Fruit fly (Drosophila melanogaster) whole organism, embryonic: ENCODE data around the gene Tti1.

Experiments used
- Ada2b ChIP-seq: fragments of 200-800 bp; sonication (Bioruptor generic); IDR thresholded peaks from 2 replicates; pipeline ENCODE4 v1.3.6; 2022; ENCODE audit warnings: missing biosample characterization, missing genetic modification characterization
- Aef1 ChIP-seq: fragments of 200-800 bp; sonication (Bioruptor generic); IDR thresholded peaks from 3 replicates; pipeline ENCODE4 v1.3.6; 2022; ENCODE audit warnings: missing biosample characterization, missing genetic modification characterization
- B-H1 ChIP-seq: fragments of 200-800 bp; sonication (Bioruptor generic); IDR thresholded peaks from 3 replicates; pipeline ENCODE4 v1.3.6; 2022; ENCODE audit warnings: missing biosample characterization, missing genetic modification characterization
- Bdp1 ChIP-seq: fragments of 200-800 bp; sonication (Bioruptor generic); optimal IDR thresholded peaks from 3 replicates; lab custom pipeline; 2016; ENCODE audit warnings: missing biosample characterization, missing genetic modification characterization
- CG10565 ChIP-seq: fragments of 200-800 bp; sonication (Bioruptor generic); optimal IDR thresholded peaks from 3 replicates; lab custom pipeline; 2016; ENCODE audit warnings: missing biosample characterization, mild to moderate bottlenecking, missing genetic modification characterization
- CG11398 ChIP-seq: fragments of 200-800 bp; sonication (Bioruptor generic); optimal IDR thresholded peaks from 2 replicates; lab custom pipeline; 2016; ENCODE audit warnings: missing biosample characterization, missing genetic modification characterization
- CG1602 ChIP-seq: fragments of 200-800 bp; sonication (Bioruptor generic); optimal IDR thresholded peaks from 3 replicates; lab custom pipeline; 2016; ENCODE audit warnings: missing biosample characterization, missing genetic modification characterization
- CG16813 ChIP-seq: fragments of 200-800 bp; sonication (Bioruptor generic); IDR thresholded peaks from 3 replicates; pipeline ENCODE4 v1.3.6; 2022; ENCODE audit warnings: missing biosample characterization, missing genetic modification characterization; ENCODE audit not compliant: partially characterized antibody
- CG18476 ChIP-seq: fragments of 200-800 bp; sonication (Bioruptor generic); optimal IDR thresholded peaks from 2 replicates; lab custom pipeline; 2016; ENCODE audit warnings: missing biosample characterization, mild to moderate bottlenecking, missing genetic modification characterization
- CG2712 ChIP-seq: fragments of 200-800 bp; optimal IDR thresholded peaks from 3 replicates; lab custom pipeline; 2019; ENCODE audit warnings: missing biosample characterization, mild to moderate bottlenecking, missing genetic modification characterization, moderate library complexity
- CG31388 ChIP-seq: fragments of 200-800 bp; sonication (Bioruptor generic); optimal IDR thresholded peaks from 2 replicates; lab custom pipeline; 2016; ENCODE audit warnings: missing biosample characterization, missing genetic modification characterization
- CG32772 ChIP-seq: fragments of 200-800 bp; sonication (Bioruptor generic); IDR thresholded peaks from 2 replicates; pipeline ENCODE4 v1.3.6; 2022; ENCODE audit warnings: missing biosample characterization, missing genetic modification characterization
- CG34422 ChIP-seq: fragments of 200-800 bp; sonication (Bioruptor generic); IDR thresholded peaks from 3 replicates; pipeline ENCODE4 v1.3.6; 2022; ENCODE audit warnings: missing biosample characterization, missing genetic modification characterization
- CG3726 ChIP-seq: fragments of 200-800 bp; sonication (Bioruptor generic); IDR thresholded peaks from 3 replicates; pipeline ENCODE4, ENCODE4 v1.3.6; 2022; ENCODE audit warnings: missing biosample characterization, missing genetic modification characterization
- CG6254 ChIP-seq: fragments of 200-800 bp; sonication (Bioruptor generic); optimal IDR thresholded peaks from 3 replicates; lab custom pipeline; 2017; ENCODE audit warnings: mild to moderate bottlenecking, missing biosample characterization, missing genetic modification reagents, missing genetic modification characterization
- CG7839 ChIP-seq: fragments of 200-800 bp; sonication (Bioruptor generic); optimal IDR thresholded peaks from 3 replicates; lab custom pipeline; 2018; ENCODE audit warnings: missing biosample characterization, mild to moderate bottlenecking, missing genetic modification characterization, moderate library complexity
- CG9215 ChIP-seq: fragments of 200-800 bp; sonication (Bioruptor generic); IDR thresholded peaks from 2 replicates; pipeline ENCODE4 v1.3.6; 2022; ENCODE audit warnings: missing biosample characterization, missing genetic modification characterization
- CTCF ChIP-seq: fragments of 200-800 bp; sonication (Bioruptor generic); optimal IDR thresholded peaks from 2 replicates; lab custom pipeline; 2017; ENCODE audit warnings: missing biosample characterization, mild to moderate bottlenecking, missing genetic modification characterization, moderate library complexity
- D19A ChIP-seq: fragments of 200-800 bp; optimal IDR thresholded peaks from 3 replicates; lab custom pipeline; 2019; ENCODE audit warnings: missing biosample characterization, mild to moderate bottlenecking, missing genetic modification characterization, moderate library complexity
- Dfd ChIP-seq, 2 experiments: fragments of >200 bp; optimal IDR thresholded peaks; 2 replicates each; lab custom pipeline; 2017; ENCODE audit warnings: missing biosample characterization in 2 of 2, missing genetic modification characterization in 2 of 2
- Doc2 ChIP-seq: fragments of 200-800 bp; sonication (Bioruptor generic); IDR thresholded peaks from 2 replicates; pipeline ENCODE4 v1.3.6; 2022; ENCODE audit warnings: missing biosample characterization, missing genetic modification characterization
- Drgx ChIP-seq: fragments of 200-800 bp; sonication (Bioruptor generic); IDR thresholded peaks from 2 replicates; pipeline ENCODE4 v1.3.6; 2022; ENCODE audit warnings: missing biosample characterization, missing genetic modification characterization
- Eip74EF ChIP-seq, 2 experiments: fragments of 200-800 bp in 1 of 2; fragments of >200 bp in 1 of 2; sonication (Bioruptor generic) in 1 of 2; optimal IDR thresholded peaks; 2 replicates each; lab custom pipeline; 2017 to 2019; ENCODE audit warnings: missing biosample characterization in 2 of 2, missing genetic modification characterization in 2 of 2, mild to moderate bottlenecking in 1 of 2, moderate library complexity in 1 of 2
- GATAe ChIP-seq: fragments of 200-800 bp; sonication (Bioruptor generic); conservative IDR thresholded peaks from 2 replicates; pipeline ENCODE4 v1.3.6; 2022; ENCODE audit warnings: missing biosample characterization, missing genetic modification characterization
- HmgZ ChIP-seq: fragments of 200-800 bp; sonication (Bioruptor generic); optimal IDR thresholded peaks from 2 replicates; lab custom pipeline; 2018; ENCODE audit warnings: missing biosample characterization, mild to moderate bottlenecking, missing genetic modification characterization
- Kr ChIP-seq: fragments of 200-800 bp; sonication (Bioruptor generic); optimal IDR thresholded peaks from 2 replicates; lab custom pipeline; 2017; ENCODE audit warnings: missing biosample characterization, mild to moderate bottlenecking, missing genetic modification characterization
- MBD-R2 ChIP-seq: fragments of 200-800 bp; sonication (Bioruptor generic); IDR thresholded peaks from 2 replicates; pipeline ENCODE4 v1.3.6; 2022; ENCODE audit warnings: missing biosample characterization, missing genetic modification characterization
- NfI ChIP-seq: fragments of 200-800 bp; sonication (Bioruptor generic); optimal IDR thresholded peaks from 3 replicates; lab custom pipeline; 2018; ENCODE audit warnings: missing biosample characterization, mild to moderate bottlenecking, missing genetic modification characterization, moderate library complexity
- Ptx1 ChIP-seq: fragments of 200-800 bp; sonication (Bioruptor generic); IDR thresholded peaks from 2 replicates; pipeline ENCODE4 v1.3.6; 2022; ENCODE audit warnings: missing biosample characterization, missing genetic modification characterization
- Stat92E ChIP-seq, 3 experiments: fragments of >200 bp in 2 of 3; fragments of 200-800 bp in 1 of 3; sonication (Bioruptor generic) in 1 of 3; optimal IDR thresholded peaks; 2 replicates each; lab custom pipeline; 2017 to 2019; ENCODE audit warnings: missing biosample characterization in 3 of 3, missing genetic modification characterization in 3 of 3, mild to moderate bottlenecking in 1 of 3, moderate library complexity in 1 of 3
- TFAM ChIP-seq: fragments of 200-800 bp; sonication (Bioruptor generic); optimal IDR thresholded peaks from 2 replicates; lab custom pipeline; 2017; ENCODE audit warnings: missing biosample characterization, missing genetic modification characterization, inconsistent platforms
- ac ChIP-seq: fragments of 200-800 bp; sonication (Bioruptor generic); optimal IDR thresholded peaks from 3 replicates; lab custom pipeline; 2017; ENCODE audit warnings: missing biosample characterization, mild to moderate bottlenecking, missing genetic modification characterization
- amos ChIP-seq: fragments of 200-800 bp; sonication (Bioruptor generic); IDR thresholded peaks from 2 replicates; pipeline ENCODE4 v1.3.6; 2022; ENCODE audit warnings: missing biosample characterization, missing genetic modification characterization; ENCODE audit not compliant: partially characterized antibody
- chif ChIP-seq, 2 experiments: fragments of 200-800 bp; sonication (Bioruptor generic); optimal IDR thresholded peaks; 3 replicates each; lab custom pipeline; 2016; ENCODE audit warnings: missing biosample characterization in 2 of 2, missing genetic modification characterization in 2 of 2
- dan ChIP-seq: fragments of 200-800 bp; sonication (Bioruptor generic); IDR thresholded peaks from 2 replicates; pipeline ENCODE4 v1.3.6; 2022; ENCODE audit warnings: missing biosample characterization, missing genetic modification characterization
- danr ChIP-seq: fragments of 200-800 bp; sonication (Bioruptor generic); IDR thresholded peaks from 2 replicates; pipeline ENCODE4 v1.3.6; 2022; ENCODE audit warnings: missing biosample characterization, missing genetic modification characterization
- dimm ChIP-seq: fragments of 200-800 bp; sonication (Bioruptor generic); IDR thresholded peaks from 2 replicates; pipeline ENCODE4 v1.3.6; 2022; ENCODE audit warnings: missing biosample characterization, missing genetic modification characterization
- ewg ChIP-seq: fragments of 200-800 bp; sonication (Bioruptor generic); optimal IDR thresholded peaks from 3 replicates; lab custom pipeline; 2017; ENCODE audit warnings: mild to moderate bottlenecking, missing biosample characterization, missing genetic modification reagents, missing genetic modification characterization
- exex ChIP-seq: fragments of 200-800 bp; sonication (Bioruptor generic); optimal IDR thresholded peaks from 4 replicates; lab custom pipeline; 2018; ENCODE audit warnings: missing biosample characterization, mild to moderate bottlenecking, missing genetic modification characterization, moderate library complexity
- fru ChIP-seq: fragments of >200 bp; optimal IDR thresholded peaks from 2 replicates; lab custom pipeline; 2017
- gsb-n ChIP-seq: fragments of 200-800 bp; sonication (Bioruptor generic); optimal IDR thresholded peaks from 3 replicates; lab custom pipeline; 2018; ENCODE audit warnings: missing biosample characterization, mild to moderate bottlenecking, missing genetic modification characterization
- h ChIP-seq: fragments of >200 bp; optimal IDR thresholded peaks from 2 replicates; lab custom pipeline; 2017
- ind ChIP-seq: fragments of 200-800 bp; sonication (Bioruptor generic); optimal IDR thresholded peaks from 3 replicates; lab custom pipeline; 2016; ENCODE audit warnings: missing biosample characterization, missing genetic modification characterization
- knrl ChIP-seq: fragments of 200-800 bp; sonication (Bioruptor generic); IDR thresholded peaks from 3 replicates; pipeline ENCODE4 v1.3.6; 2022; ENCODE audit warnings: missing biosample characterization, missing genetic modification characterization; ENCODE audit not compliant: partially characterized antibody
- lov ChIP-seq, 2 experiments: fragments of 200-800 bp in 1 of 2; fragments of >200 bp in 1 of 2; sonication (Bioruptor generic) in 1 of 2; IDR thresholded peaks in 1 of 2; optimal IDR thresholded peaks in 1 of 2; 2 replicates in 1 of 2; 3 replicates in 1 of 2; pipeline versions ENCODE4 v1.3.6 to Lab custom; 2017 to 2022; ENCODE audit warnings: missing biosample characterization in 1 of 2, missing genetic modification characterization in 1 of 2
- maf-S ChIP-seq: fragments of 200-800 bp; sonication (Bioruptor generic); optimal IDR thresholded peaks from 2 replicates; lab custom pipeline; 2016; ENCODE audit warnings: missing biosample characterization, missing genetic modification characterization
- phol ChIP-seq: fragments of 200-800 bp; sonication (Bioruptor generic); optimal IDR thresholded peaks from 3 replicates; lab custom pipeline; 2018; ENCODE audit warnings: missing biosample characterization, mild to moderate bottlenecking, missing genetic modification characterization, moderate library complexity
- sim ChIP-seq: fragments of 200-800 bp; sonication (Bioruptor generic); IDR thresholded peaks from 2 replicates; pipeline ENCODE4 v1.3.6; 2022; ENCODE audit warnings: missing biosample characterization, missing genetic modification characterization
- sug ChIP-seq: fragments of 200-800 bp; optimal IDR thresholded peaks from 2 replicates; lab custom pipeline; 2019; ENCODE audit warnings: missing biosample characterization, mild to moderate bottlenecking, missing genetic modification characterization, moderate library complexity
- tx ChIP-seq: fragments of 200-800 bp; sonication (Bioruptor generic); optimal IDR thresholded peaks from 2 replicates; lab custom pipeline; 2016; ENCODE audit warnings: missing biosample characterization, missing genetic modification characterization

The Tti1 gene

dm6 chr3R:9800644-9801330, 46.3 kb upstream of the Tti1 start, which contains the start of the genes CG9467 and CG8526 (continued):
- TF ChIP-seq Ptx1 (peak; percentile 67; the same call in 1 of the 2 replicates), Bdp1 (GFP tag; lab: Kevin White, UChicago) (peak; percentile 15), D19A (tag; lab: Kevin White, UChicago) (no peak), Dfd (GFP tag; optimal IDR thresholded peaks at IDR 0.05; lab: Kevin White, UChicago) (no peak), CG31388 (GFP tag; lab: Kevin White, UChicago) (peak; percentile 65), ac (GFP tag; lab: Kevin White, UChicago) (no peak), sug (tag; lab: Kevin White, UChicago) (peak; percentile 100), chif (GFP tag; optimal IDR thresholded peaks at IDR 0.05; lab: Kevin White, UChicago) (peak in 1 of 2 experiments; percentile 20), HmgZ (tag; lab: Kevin White, UChicago) (peak; percentile 51), CG11398 (no peak), NfI (GFP tag; lab: Kevin White, UChicago) (peak; percentile 68), CG18476 (GFP tag; lab: Kevin White, UChicago) (peak; percentile 25), CG9215 (GFP tag; lab: Robert Waterston, UW) (peak; percentile 78), Aef1 (peak; percentile 69), Kr (no peak), MBD-R2 (peak; percentile 57)

dm6 chr3R:9793018-9793417, 38.5 kb upstream of the Tti1 start, which contains the start of gene CG8516:
CG8516 (plus strand) TSS chr3R:9793295.
- TF ChIP-seq maf-S (no peak), sim (GFP tag; lab: Robert Waterston, UW) (no peak), GATAe (GFP tag; lab: Robert Waterston, UW) (no peak), dan (GFP tag; lab: Robert Waterston, UW) (no peak), CTCF (no peak), exex (tag; lab: Kevin White, UChicago) (no peak), phol (tag; lab: Kevin White, UChicago) (peak; percentile 42), B-H1 (GFP tag; lab: Robert Waterston, UW) (no peak), CG32772 (0 out of 2 replicates have a peak, but pooled peaks have one; percentile 24), fru (lab: Kevin White, UChicago) (no peak), tx (GFP tag; lab: Kevin White, UChicago) (no peak), danr (GFP tag; lab: Robert Waterston, UW) (no peak), Stat92E (GFP tag; optimal IDR thresholded peaks at IDR 0.05; lab: Kevin White, UChicago) (no peak), CG10565 (GFP tag; lab: Kevin White, UChicago) (no peak), amos (GFP tag; lab: Robert Waterston, UW) (no peak; the same call in 1 of the 2 replicates), Drgx (GFP tag; lab: Robert Waterston, UW) (0 out of 2 replicates have a peak, but pooled peaks have one; percentile 11), CG6254 (GFP tag; lab: Kevin White, UChicago) (no peak), CG2712 (peak; percentile 30), CG3726 (GFP tag; lab: Robert Waterston, UW) (no peak), knrl (no peak), CG16813 (GFP tag; lab: Robert Waterston, UW) (no peak), NfI (GFP tag; lab: Kevin White, UChicago) (no peak), h (lab: Kevin White, UChicago) (no peak), Doc2 (no peak), CG34422 (GFP tag; lab: Robert Waterston, UW) (peak; percentile 49; the same call in 1 of the 3 replicates), ind (GFP tag; lab: Kevin White, UChicago) (no peak), CG1602 (no peak), TFAM (GFP tag; lab: Kevin White, UChicago) (no peak), ewg (GFP tag; lab: Kevin White, UChicago) (no peak), Eip74EF (GFP tag; optimal IDR thresholded peaks at IDR 0.05; lab: Kevin White, UChicago) (no peak), CG7839 (no peak), lov (optimal IDR thresholded peaks at IDR 0.05; lab: Kevin White, UChicago) (no peak), lov (GFP tag; IDR thresholded peaks at IDR 0.05; lab: Robert Waterston, UW) (no peak), Ada2b (0 out of 2 replicates have a peak, but pooled peaks have one; percentile 7), gsb-n (tag; lab: Kevin White, UChicago) (no peak), dimm (GFP tag; lab: Robert Waterston, UW) (no peak)
